Worm (Caenorhabditis elegans) whole organism, young adult: ENCODE results near the gene Y27F2A.10.
"Not testable (repeated sequence)": the region's sequence is repeated elsewhere in the genome, so short reads cannot be mapped to it uniquely, and the experiment has no call there.

ENCODE experiments used
- B0261.1 ChIP-seq: sonication (generic microtip); optimal IDR thresholded peaks from 2 replicates; lab custom pipeline; 2016; ENCODE audit warnings: mild to moderate bottlenecking, missing genetic modification characterization, moderate library complexity, missing compliant biosample characterization
- C17E4.6 ChIP-seq: fragments of 200-800 bp; sonication (Bioruptor generic); IDR thresholded peaks from 2 replicates; pipeline ENCODE4 v1.3.6; 2022; ENCODE audit warnings: missing genetic modification reagents, missing genetic modification characterization, missing compliant biosample characterization
- F23B12.7 ChIP-seq: sonication (generic microtip); optimal IDR thresholded peaks from 2 replicates; lab custom pipeline; 2017; ENCODE audit warnings: missing genetic modification characterization, mild to moderate bottlenecking, missing compliant biosample characterization, antibody characterized with exemption, moderate library complexity; ENCODE audit not compliant: insufficient read depth
- F33H1.4 ChIP-seq: fragments of 200-800 bp; sonication (Bioruptor generic); IDR thresholded peaks from 2 replicates; pipeline ENCODE4 v1.3.6; 2022; ENCODE audit warnings: missing genetic modification reagents, missing genetic modification characterization, missing compliant biosample characterization
- F39B2.1 ChIP-seq: fragments of 200-800 bp; sonication (Bioruptor generic); IDR thresholded peaks from 2 replicates; pipeline ENCODE4 v1.3.6; 2022; ENCODE audit warnings: missing genetic modification reagents, missing genetic modification characterization, missing compliant biosample characterization
- F55B11.4 ChIP-seq: sonication (generic microtip); optimal IDR thresholded peaks from 2 replicates; lab custom pipeline; 2016; ENCODE audit warnings: missing compliant biosample characterization, missing genetic modification characterization, borderline replicate concordance; ENCODE audit not compliant: insufficient read depth
- K11D2.4 ChIP-seq: fragments of 200-800 bp; sonication (Bioruptor generic); IDR thresholded peaks from 2 replicates; pipeline ENCODE4 v1.3.6; 2022; ENCODE audit warnings: missing genetic modification reagents, missing genetic modification characterization, missing compliant biosample characterization
- T07F8.4 ChIP-seq: sonication (generic microtip); optimal IDR thresholded peaks from 2 replicates; lab custom pipeline; 2016; ENCODE audit warnings: mild to moderate bottlenecking, missing genetic modification characterization, moderate library complexity, missing compliant biosample characterization
- Y56A3A.18 ChIP-seq: fragments of 200-800 bp; sonication (Bioruptor generic); IDR thresholded peaks from 2 replicates; pipeline ENCODE4 v1.3.6; 2022; ENCODE audit warnings: missing genetic modification reagents, missing genetic modification characterization, missing compliant biosample characterization
- Y79H2A.3 ChIP-seq: fragments of 200-800 bp; sonication (Bioruptor generic); conservative IDR thresholded peaks from 2 replicates; pipeline ENCODE4 v1.3.6; 2022; ENCODE audit warnings: missing genetic modification reagents, missing genetic modification characterization, missing compliant biosample characterization
- atf-7 ChIP-seq: sonication (generic microtip); optimal IDR thresholded peaks from 2 replicates; lab custom pipeline; 2017; ENCODE audit warnings: mild to moderate bottlenecking, missing genetic modification characterization, missing compliant biosample characterization
- attf-5 ChIP-seq: fragments of 200-800 bp; sonication (Bioruptor generic); optimal IDR thresholded peaks from 2 replicates; lab custom pipeline; 2018; ENCODE audit warnings: mild to moderate bottlenecking, missing genetic modification characterization, missing compliant biosample characterization
- ccch-3 ChIP-seq: fragments of 200-800 bp; sonication (Bioruptor generic); optimal IDR thresholded peaks from 2 replicates; lab custom pipeline; 2018; ENCODE audit warnings: mild to moderate bottlenecking, missing genetic modification characterization, missing compliant biosample characterization
- cebp-2 ChIP-seq: fragments of 200-800 bp; sonication (Bioruptor generic); IDR thresholded peaks from 2 replicates; pipeline ENCODE4 v1.3.6; 2022; ENCODE audit warnings: missing genetic modification characterization, missing compliant biosample characterization
- ceh-100 ChIP-seq: fragments of 200-800 bp; sonication (Bioruptor generic); IDR thresholded peaks from 2 replicates; pipeline ENCODE4 v1.3.6; 2022; ENCODE audit warnings: missing genetic modification reagents, missing genetic modification characterization, missing compliant biosample characterization
- ceh-40 ChIP-seq: fragments of 200-800 bp; sonication (Bioruptor generic); IDR thresholded peaks from 2 replicates; pipeline ENCODE4 v1.3.6; 2022; ENCODE audit warnings: missing genetic modification characterization, missing compliant biosample characterization
- ceh-79 ChIP-seq: sonication (generic microtip); optimal IDR thresholded peaks from 2 replicates; lab custom pipeline; 2017; ENCODE audit warnings: mild to moderate bottlenecking, missing genetic modification characterization, missing compliant biosample characterization
- die-1 ChIP-seq: sonication (generic microtip); optimal IDR thresholded peaks from 2 replicates; lab custom pipeline; 2016; ENCODE audit warnings: missing genotype, mild to moderate bottlenecking, missing genetic modification characterization, missing compliant biosample characterization
- dpff-1 ChIP-seq: sonication (generic microtip); optimal IDR thresholded peaks from 2 replicates; lab custom pipeline; 2017; ENCODE audit warnings: mild to moderate bottlenecking, missing genetic modification characterization, missing compliant biosample characterization
- egl-18 ChIP-seq: fragments of 200-800 bp; sonication (Bioruptor generic); IDR thresholded peaks from 2 replicates; pipeline ENCODE4 v1.3.6; 2022; ENCODE audit warnings: missing genetic modification reagents, missing genetic modification characterization, missing compliant biosample characterization
- egl-44 ChIP-seq: fragments of 200-800 bp; sonication (Bioruptor generic); IDR thresholded peaks from 2 replicates; pipeline ENCODE4 v1.3.6; 2022; ENCODE audit warnings: missing genetic modification reagents, missing genetic modification characterization, missing compliant biosample characterization
- him-1 ChIP-seq: sonication (generic microtip); optimal IDR thresholded peaks from 2 replicates; lab custom pipeline; 2016; ENCODE audit warnings: missing genotype, missing genetic modification reagents, missing genetic modification characterization, missing compliant biosample characterization
- hlh-12 ChIP-seq: sonication (generic microtip); optimal IDR thresholded peaks from 2 replicates; lab custom pipeline; 2016; ENCODE audit warnings: missing genetic modification characterization, missing compliant biosample characterization
- hlh-26 ChIP-seq: fragments of 200-800 bp; sonication (Bioruptor generic); conservative IDR thresholded peaks from 2 replicates; pipeline ENCODE4 v1.3.6; 2022; ENCODE audit warnings: missing genetic modification reagents, missing genetic modification characterization, missing compliant biosample characterization
- hmg-20 ChIP-seq: fragments of 200-800 bp; sonication (Bioruptor generic); IDR thresholded peaks from 2 replicates; pipeline ENCODE4 v1.3.6; 2022; ENCODE audit warnings: missing genetic modification reagents, missing genetic modification characterization, missing compliant biosample characterization
- madf-3 ChIP-seq: fragments of 200-800 bp; sonication (Bioruptor generic); IDR thresholded peaks from 2 replicates; pipeline ENCODE4 v1.3.6; 2022; ENCODE audit warnings: missing genetic modification reagents, missing genetic modification characterization, missing compliant biosample characterization
- madf-8 ChIP-seq: fragments of 200-800 bp; sonication (Bioruptor generic); conservative IDR thresholded peaks from 2 replicates; pipeline ENCODE4 v1.3.6; 2022; ENCODE audit warnings: missing genetic modification reagents, missing genetic modification characterization, missing compliant biosample characterization
- rcor-1 ChIP-seq: fragments of 200-800 bp; sonication (Bioruptor generic); IDR thresholded peaks from 2 replicates; pipeline ENCODE4 v1.3.6; 2022; ENCODE audit warnings: missing genetic modification reagents, missing genetic modification characterization, missing compliant biosample characterization
- sdz-38 ChIP-seq: sonication (generic microtip); optimal IDR thresholded peaks from 2 replicates; lab custom pipeline; 2016; ENCODE audit warnings: missing genotype, missing genetic modification characterization, missing compliant biosample characterization
- snpc-4 ChIP-seq, 5 experiments: fragments of 150-350 bp in 1 of 5; sonication (generic microtip) in 4 of 5; optimal IDR thresholded peaks; 2 replicates each; lab custom pipeline; 2014 to 2018; ENCODE audit warnings: missing genetic modification characterization in 5 of 5, missing biosample characterization in 3 of 5, antibody characterized with exemption in 2 of 5, mild to moderate bottlenecking in 2 of 5, missing compliant biosample characterization in 2 of 5, missing genotype in 2 of 5, moderate library complexity in 2 of 5, missing genetic modification reagents in 1 of 5
- tlf-1 ChIP-seq: fragments of 200-800 bp; sonication (Bioruptor generic); optimal IDR thresholded peaks from 2 replicates; lab custom pipeline; 2018; ENCODE audit warnings: mild to moderate bottlenecking, missing genetic modification characterization, missing compliant biosample characterization
- unc-130 ChIP-seq: sonication (generic microtip); optimal IDR thresholded peaks from 2 replicates; lab custom pipeline; 2016; ENCODE audit warnings: missing genetic modification reagents, missing genetic modification characterization, missing compliant biosample characterization
- xnd-1 ChIP-seq: sonication (generic microtip); optimal IDR thresholded peaks from 2 replicates; lab custom pipeline; 2016; ENCODE audit warnings: missing genotype, missing genetic modification reagents, missing genetic modification characterization, missing compliant biosample characterization
- ztf-18 ChIP-seq: sonication (generic microtip); optimal IDR thresholded peaks from 2 replicates; lab custom pipeline; 2016; ENCODE audit warnings: missing genotype, mild to moderate bottlenecking, missing genetic modification characterization, missing compliant biosample characterization
- ztf-25 ChIP-seq: fragments of 200-800 bp; sonication (Bioruptor generic); IDR thresholded peaks from 2 replicates; pipeline ENCODE4 v1.3.6; 2022; ENCODE audit warnings: missing genetic modification reagents, missing genetic modification characterization, missing compliant biosample characterization
- ztf-26 ChIP-seq: sonication (generic microtip); optimal IDR thresholded peaks from 2 replicates; lab custom pipeline; 2017; ENCODE audit warnings: missing genetic modification characterization, missing compliant biosample characterization

The Y27F2A.10 gene

DNA sequence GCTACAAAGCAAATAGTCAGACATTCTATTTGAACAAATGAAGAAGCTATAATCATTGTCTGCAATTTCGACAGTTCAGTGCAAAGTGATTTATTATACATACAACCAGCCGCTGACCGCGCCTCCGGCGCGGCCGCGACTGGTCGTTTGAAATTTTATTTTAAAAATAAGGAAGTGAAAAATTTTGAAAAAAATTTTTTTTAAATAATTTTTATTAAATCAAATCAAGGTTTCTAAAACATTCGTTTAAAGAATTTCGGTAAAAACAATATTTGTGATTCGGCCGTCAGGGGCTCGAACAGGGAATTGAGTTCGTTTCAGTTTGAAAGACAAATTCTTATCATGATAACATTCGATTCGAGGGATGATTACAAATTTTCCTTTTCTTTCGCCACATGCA is at the start of gene Y27F2A.10:
Gene Y27F2A.10 (minus strand): TSS at position 101 of the 400 bp plus-strand sequence.
- TF ChIP-seq egl-44 (GFP tag; lab: Robert Waterston, UW) (no peak), F55B11.4 (tag; lab: Kevin White, UChicago) (no peak), sdz-38 (tag; lab: Kevin White, UChicago) (no peak), cebp-2 (GFP tag; lab: Robert Waterston, UW) (no peak), xnd-1 (tag; lab: Kevin White, UChicago) (no peak), rcor-1 (GFP tag; lab: Robert Waterston, UW) (no peak), B0261.1 (tag; lab: Kevin White, UChicago) (no peak), unc-130 (no peak), ccch-3 (no peak)

ce11 chrII:3221730-3222129 is 49.7 kb upstream of the Y27F2A.10 start, which contains the start of gene ZC239.14:
Gene ZC239.14, minus strand, starts transcription at chrII:3222034.
- TF ChIP-seq ceh-100 (GFP tag; lab: Robert Waterston, UW) (no peak), hlh-26 (GFP tag; lab: Robert Waterston, UW) (no peak), F23B12.7 (no peak), tlf-1 (GFP tag; lab: Kevin White, UChicago) (no peak), die-1 (tag; lab: Kevin White, UChicago) (no peak), ztf-25 (no peak)

DNA sequence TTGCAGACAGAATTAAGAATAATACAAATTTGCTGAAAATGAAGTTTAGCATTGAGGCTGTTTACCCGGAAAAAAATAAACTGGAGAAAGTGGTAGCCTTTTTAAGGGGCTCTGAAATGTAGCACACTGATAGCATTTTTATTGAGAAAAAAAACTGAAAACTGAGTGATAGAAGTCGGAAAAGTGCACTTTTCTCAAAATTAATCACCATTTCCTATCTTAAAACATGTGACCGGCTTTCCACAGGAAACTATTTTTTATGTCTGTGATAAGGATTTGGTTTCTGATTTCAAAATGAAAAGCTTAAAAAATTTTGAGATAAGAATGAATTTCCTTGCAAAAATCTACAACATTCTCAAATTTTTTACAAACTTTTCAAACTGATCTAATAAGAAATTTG is 48.6 kb upstream of the Y27F2A.10 start, which contains the start of gene ZC239.22:
Gene ZC239.22 (minus strand): TSS at position 101 of the 400 bp plus-strand sequence.
- TF ChIP-seq hlh-26 (GFP tag; lab: Robert Waterston, UW) = no peak
- TF ChIP-seq madf-8 = no peak
- no peak for TF ChIP-seq atf-7 (tag; lab: Kevin White, UChicago)
- no peak for TF ChIP-seq egl-44 (GFP tag; lab: Robert Waterston, UW)
- no peak for TF ChIP-seq dpff-1 (tag; lab: Kevin White, UChicago)
- TF ChIP-seq madf-3 = no peak
- no peak for TF ChIP-seq hmg-20
- no peak for TF ChIP-seq ceh-40 (GFP tag; lab: Robert Waterston, UW)
- TF ChIP-seq Y79H2A.3 (GFP tag; lab: Robert Waterston, UW) = no peak
- TF ChIP-seq hlh-12 (tag; lab: Kevin White, UChicago) = no peak
- no peak for TF ChIP-seq him-1 (tag; lab: Kevin White, UChicago)
- TF ChIP-seq, all 124 proteins: peak for 0

DNA sequence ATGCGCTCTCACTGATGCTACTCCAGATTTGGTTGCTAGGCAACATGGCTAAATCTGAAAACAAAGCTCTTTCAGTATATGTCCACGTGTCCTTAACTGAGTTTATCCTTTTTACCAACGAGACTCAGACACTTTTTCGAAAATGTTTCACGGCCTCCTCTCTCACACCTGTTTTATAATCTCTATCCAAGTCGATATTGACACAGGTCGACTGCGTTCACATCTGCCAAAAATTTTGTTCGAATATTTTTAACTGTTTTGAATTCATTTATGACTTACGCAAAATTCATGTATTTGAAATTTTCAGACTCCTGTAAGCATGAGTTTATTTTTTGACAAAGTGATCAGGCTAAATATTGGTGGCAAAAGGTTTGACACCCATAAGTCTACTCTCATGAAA is 43.7 kb upstream of the Y27F2A.10 start, which contains the start of gene ZC239.3:
Gene ZC239.3 (plus strand): TSS at position 301 of the 400 bp plus-strand sequence.
- TF ChIP-seq ztf-26 (tag; lab: Kevin White, UChicago); ceh-79 (tag; lab: Kevin White, UChicago); tlf-1 (GFP tag; lab: Kevin White, UChicago): not testable (repeated sequence)
- TF ChIP-seq, all 124 proteins: peak for 0; not testable (repeated sequence) for 124

- TF ChIP-seq C17E4.6 (GFP tag; lab: Robert Waterston, UW) (no peak), ceh-100 (GFP tag; lab: Robert Waterston, UW) (no peak), snpc-4 (GFP tag; optimal IDR thresholded peaks at IDR 0.05; lab: Kevin White, UChicago) (no peak), snpc-4 (tag; optimal IDR thresholded peaks at IDR 0.05; lab: Kevin White, UChicago) (no peak), egl-18 (GFP tag; lab: Robert Waterston, UW) (no peak), F33H1.4 (no peak), him-1 (tag; lab: Kevin White, UChicago) (no peak), ccch-3 (no peak), B0261.1 (tag; lab: Kevin White, UChicago) (no peak), ztf-18 (tag; lab: Kevin White, UChicago) (no peak), K11D2.4 (no peak), Y56A3A.18 (GFP tag; lab: Robert Waterston, UW) (no peak), F39B2.1 (GFP tag; lab: Robert Waterston, UW) (no peak), attf-5 (GFP tag; lab: Kevin White, UChicago) (no peak), T07F8.4 (tag; lab: Kevin White, UChicago) (no peak)
Measured at ce11 chrII:3213898-3214297, 41.8 kb upstream of the Y27F2A.10 start, which contains the start of gene ZC239.4. Gene ZC239.4, plus strand, starts transcription at chrII:3214198.
